Worm (Caenorhabditis elegans) whole organism, early embryonic: ENCODE data around the gene R02D3.8.

Experiments used
- B0310.2 ChIP-seq: sonication (generic microtip); optimal IDR thresholded peaks from 2 replicates; lab custom pipeline; 2016; ENCODE audit warnings: mild to moderate bottlenecking, missing genetic modification characterization, missing compliant biosample characterization
- F13C5.2 ChIP-seq: sonication (generic microtip); optimal IDR thresholded peaks from 2 replicates; lab custom pipeline; 2017; ENCODE audit warnings: mild to moderate bottlenecking, missing genetic modification characterization, inconsistent platforms, missing compliant biosample characterization
- aly-1 ChIP-seq: sonication (generic microtip); optimal IDR thresholded peaks from 2 replicates; lab custom pipeline; 2016; ENCODE audit warnings: missing genetic modification characterization, missing compliant biosample characterization
- ama-1 ChIP-seq: fragments of 150-350 bp; optimal IDR thresholded peaks from 2 replicates; lab custom pipeline; 2014
- ceh-13 ChIP-seq: fragments of 200-800 bp; sonication (Bioruptor generic); optimal IDR thresholded peaks from 2 replicates; lab custom pipeline; 2018; ENCODE audit warnings: mild to moderate bottlenecking, missing genetic modification characterization, missing compliant biosample characterization
- ceh-36 ChIP-seq: sonication (generic microtip); optimal IDR thresholded peaks from 2 replicates; lab custom pipeline; 2016; ENCODE audit warnings: missing genetic modification characterization, inconsistent platforms, missing compliant biosample characterization
- ets-7 ChIP-seq: sonication (generic microtip); optimal IDR thresholded peaks from 2 replicates; lab custom pipeline; 2016; ENCODE audit warnings: missing genotype, missing genetic modification characterization, missing compliant biosample characterization
- flt-1 ChIP-seq: fragments of 200-800 bp; sonication (Bioruptor generic); IDR thresholded peaks from 2 replicates; pipeline ENCODE4 v1.3.6; 2022; ENCODE audit warnings: missing genetic modification characterization, missing compliant biosample characterization
- hmbx-1 ChIP-seq: sonication (generic microtip); optimal IDR thresholded peaks from 2 replicates; lab custom pipeline; 2016; ENCODE audit warnings: mild to moderate bottlenecking, missing genetic modification characterization, missing compliant biosample characterization
- hmg-4 ChIP-seq: fragments of 200-800 bp; sonication (Bioruptor generic); optimal IDR thresholded peaks from 2 replicates; lab custom pipeline; 2018; ENCODE audit warnings: mild to moderate bottlenecking, missing genetic modification characterization, missing compliant biosample characterization
- hnd-1 ChIP-seq: sonication (generic microtip); optimal IDR thresholded peaks from 2 replicates; lab custom pipeline; 2016; ENCODE audit warnings: missing genetic modification characterization, missing compliant biosample characterization
- pes-1 ChIP-seq: fragments of 200-800 bp; sonication (Bioruptor generic); IDR thresholded peaks from 2 replicates; pipeline ENCODE4 v1.3.6; 2022; ENCODE audit warnings: missing genetic modification reagents, missing genetic modification characterization, missing compliant biosample characterization
- scrt-1 ChIP-seq: fragments of 200-800 bp; sonication (Bioruptor generic); IDR thresholded peaks from 2 replicates; pipeline ENCODE4 v1.3.6; 2022; ENCODE audit warnings: missing genetic modification characterization, missing compliant biosample characterization
- sea-1 ChIP-seq: fragments of 200-800 bp; sonication (Bioruptor generic); conservative IDR thresholded peaks from 2 replicates; pipeline ENCODE4 v1.3.6; 2022; ENCODE audit warnings: missing genetic modification characterization, missing compliant biosample characterization
- tbx-11 ChIP-seq: fragments of 200-800 bp; sonication (Bioruptor generic); IDR thresholded peaks from 2 replicates; pipeline ENCODE4 v1.3.6; 2022; ENCODE audit warnings: missing genetic modification characterization, missing compliant biosample characterization
- tbx-37 ChIP-seq: fragments of 200-800 bp; sonication (Bioruptor generic); conservative IDR thresholded peaks from 2 replicates; pipeline ENCODE4 v1.3.6; 2022; ENCODE audit warnings: missing genetic modification reagents, missing genetic modification characterization, missing compliant biosample characterization
- tra-4 ChIP-seq: sonication (generic microtip); optimal IDR thresholded peaks from 2 replicates; lab custom pipeline; 2017; ENCODE audit warnings: missing genetic modification characterization, missing compliant biosample characterization

The R02D3.8 gene

DNA sequence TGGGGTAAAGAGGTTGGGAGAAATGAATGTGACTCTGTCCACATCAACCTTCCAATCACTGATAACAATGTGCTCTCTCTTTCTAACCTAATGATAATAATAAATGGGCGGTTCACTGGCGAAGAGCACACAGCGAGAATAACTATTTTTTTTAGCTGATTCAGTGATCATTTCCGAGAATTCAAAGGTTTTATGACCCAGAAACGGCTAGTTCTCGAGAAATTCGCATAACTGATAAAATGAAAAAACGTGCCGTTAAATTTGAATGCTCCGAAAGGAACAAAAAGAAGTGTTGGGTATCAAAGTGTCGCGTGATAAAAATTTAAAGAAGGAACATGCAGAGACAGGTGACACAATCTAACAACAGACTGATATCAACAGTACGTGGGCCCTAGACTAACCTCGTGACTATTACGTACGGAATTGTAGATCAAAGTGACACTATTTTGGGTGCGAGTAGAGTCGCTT lies 38.8 kb upstream of the R02D3.8 start:
- TF ChIP-seq flt-1 (no peak), aly-1 (no peak), ceh-36 (no peak), hmbx-1 (no peak), scrt-1 (GFP tag; lab: Robert Waterston, UW) (no peak), tbx-11 (GFP tag; lab: Robert Waterston, UW) (no peak), ceh-13 (GFP tag; lab: Kevin White, UChicago) (no peak), sea-1 (GFP tag; lab: Robert Waterston, UW) (no peak), ama-1 (lab: Kevin White, UChicago) (no peak), ets-7 (tag; lab: Kevin White, UChicago) (no peak), B0310.2 (no peak), hmg-4 (GFP tag; lab: Kevin White, UChicago) (no peak), pes-1 (GFP tag; lab: Robert Waterston, UW) (no peak)

DNA sequence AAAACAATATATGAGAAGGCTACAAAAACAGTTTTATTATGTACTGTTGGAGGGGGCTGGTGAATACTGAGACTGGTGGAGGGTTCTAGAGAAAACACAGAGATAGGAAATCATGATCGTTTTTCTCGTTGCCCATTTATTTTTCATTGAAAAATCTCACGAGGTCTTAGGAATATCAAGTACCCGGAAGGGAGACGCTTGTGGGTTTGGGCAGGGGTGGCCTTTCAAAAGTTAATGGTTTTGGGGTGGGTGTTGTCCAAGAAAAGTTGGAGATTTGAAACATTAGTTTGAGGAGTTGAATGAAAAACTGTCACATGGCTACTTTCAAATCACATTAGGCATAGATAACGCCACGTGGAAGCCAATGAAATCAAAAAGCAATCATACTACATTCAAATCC lies 37.7 kb upstream of the R02D3.8 start:
- TF ChIP-seq tbx-11 (GFP tag; lab: Robert Waterston, UW) = no peak

- TF ChIP-seq B0310.2 (no peak), F13C5.2 (no peak), pes-1 (GFP tag; lab: Robert Waterston, UW) (no peak)
Measured at ce11 chrIV:293995-294700, 37.1 kb upstream of the R02D3.8 start.

- TF ChIP-seq hmg-4 (GFP tag; lab: Kevin White, UChicago) = no peak
- TF ChIP-seq hnd-1 = no peak
- no peak for TF ChIP-seq pes-1 (GFP tag; lab: Robert Waterston, UW)
- TF ChIP-seq tbx-37 (GFP tag; lab: Robert Waterston, UW) = no peak
- TF ChIP-seq tra-4 (tag; lab: Kevin White, UChicago) = no peak
- TF ChIP-seq ceh-13 (GFP tag; lab: Kevin White, UChicago) = no peak
- no peak for TF ChIP-seq ama-1 (lab: Kevin White, UChicago)
- no peak for TF ChIP-seq hmbx-1
- no peak for TF ChIP-seq aly-1
- no peak for TF ChIP-seq ets-7 (tag; lab: Kevin White, UChicago)
- TF ChIP-seq tbx-11 (GFP tag; lab: Robert Waterston, UW) = no peak
- TF ChIP-seq F13C5.2 = no peak
- no peak for TF ChIP-seq flt-1
- no peak for TF ChIP-seq ceh-36
Measured at ce11 chrIV:293163-293755, 36.3 kb upstream of the R02D3.8 start.

ce11 chrIV:291851-292367 lies 34.9 kb upstream of the R02D3.8 start:
- TF ChIP-seq aly-1 = no peak
- TF ChIP-seq flt-1 = no peak
- no peak for TF ChIP-seq ceh-36
- TF ChIP-seq hnd-1 = no peak
- TF ChIP-seq pes-1 (GFP tag; lab: Robert Waterston, UW) = no peak
- no peak for TF ChIP-seq tra-4 (tag; lab: Kevin White, UChicago)
- TF ChIP-seq F13C5.2 = no peak
- no peak for TF ChIP-seq ama-1 (lab: Kevin White, UChicago)
- TF ChIP-seq ets-7 (tag; lab: Kevin White, UChicago) = no peak
- no peak for TF ChIP-seq ceh-13 (GFP tag; lab: Kevin White, UChicago)
- no peak for TF ChIP-seq tbx-37 (GFP tag; lab: Robert Waterston, UW)
- no peak for TF ChIP-seq scrt-1 (GFP tag; lab: Robert Waterston, UW)
- no peak for TF ChIP-seq hmg-4 (GFP tag; lab: Kevin White, UChicago)
- no peak for TF ChIP-seq sea-1 (GFP tag; lab: Robert Waterston, UW)
- no peak for TF ChIP-seq hmbx-1
- no peak for TF ChIP-seq tbx-11 (GFP tag; lab: Robert Waterston, UW)
- TF ChIP-seq B0310.2 = no peak

DNA sequence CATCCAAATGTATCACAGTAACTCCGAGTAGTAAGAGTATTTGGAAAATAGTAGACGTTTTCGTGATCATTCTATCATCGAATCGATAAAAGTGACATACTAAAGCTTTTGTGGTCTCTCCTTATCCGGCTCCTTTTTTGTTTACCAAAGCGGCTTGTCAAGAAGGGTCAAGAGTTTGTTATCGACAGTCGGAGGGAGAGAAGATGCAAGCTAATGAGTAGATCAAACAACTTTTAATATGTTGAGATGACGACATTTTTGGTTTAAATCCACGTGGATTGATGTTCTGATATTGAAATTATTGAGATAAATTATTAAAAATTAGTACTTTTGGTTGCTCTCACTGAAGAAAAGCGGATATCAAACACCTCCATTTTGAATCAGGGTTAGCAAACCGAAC lies 34.4 kb upstream of the R02D3.8 start, which contains the start of gene T21D12.7:
Gene T21D12.7 (minus strand): TSS at position 101 of the 400 bp plus-strand sequence.
- no peak for TF ChIP-seq ets-7 (tag; lab: Kevin White, UChicago)
- TF ChIP-seq F13C5.2 = no peak
- no peak for TF ChIP-seq aly-1
- no peak for TF ChIP-seq ceh-13 (GFP tag; lab: Kevin White, UChicago)
- TF ChIP-seq ama-1 (lab: Kevin White, UChicago) = no peak
- TF ChIP-seq B0310.2 = no peak
- no peak for TF ChIP-seq tbx-11 (GFP tag; lab: Robert Waterston, UW)
- TF ChIP-seq hmg-4 (GFP tag; lab: Kevin White, UChicago) = no peak
- TF ChIP-seq flt-1 = no peak
- no peak for TF ChIP-seq ceh-36
- TF ChIP-seq scrt-1 (GFP tag; lab: Robert Waterston, UW) = no peak
- no peak for TF ChIP-seq hnd-1
- no peak for TF ChIP-seq tbx-37 (GFP tag; lab: Robert Waterston, UW)

- TF ChIP-seq tbx-11 (GFP tag; lab: Robert Waterston, UW) (no peak), scrt-1 (GFP tag; lab: Robert Waterston, UW) (no peak), F13C5.2 (no peak), flt-1 (no peak)
Measured at ce11 chrIV:290387-290786, 33.4 kb upstream of the R02D3.8 start.

- TF ChIP-seq tbx-11 (GFP tag; lab: Robert Waterston, UW) = no peak
- TF ChIP-seq hmg-4 (GFP tag; lab: Kevin White, UChicago) = no peak
- no peak for TF ChIP-seq ama-1 (lab: Kevin White, UChicago)
- TF ChIP-seq flt-1 = no peak
- TF ChIP-seq F13C5.2 = no peak
- TF ChIP-seq ceh-36 = no peak
- no peak for TF ChIP-seq ets-7 (tag; lab: Kevin White, UChicago)
- no peak for TF ChIP-seq aly-1
- TF ChIP-seq tbx-37 (GFP tag; lab: Robert Waterston, UW) = no peak
- TF ChIP-seq sea-1 (GFP tag; lab: Robert Waterston, UW) = no peak
- no peak for TF ChIP-seq scrt-1 (GFP tag; lab: Robert Waterston, UW)
Measured at ce11 chrIV:288027-288426, 31.0 kb upstream of the R02D3.8 start, which contains the start of gene T21D12.14. T21D12.14 (minus strand) TSS chrIV:288127.
